Fruit fly (Drosophila melanogaster): ENCODE data around the gene Cdep.

Cdep gene

dm6 chr3R:4886086-4886812 lies 24.1 kb upstream of the Cdep start (continued):
- TF ChIP-seq dysf (GFP tag; IDR thresholded peaks at IDR 0.05) (peak; percentile 64; the same call in 2 of the 3 replicates), zen (tag; optimal IDR thresholded peaks at IDR 0.05) (peak; percentile 81), Dip2 (GFP tag; IDR thresholded peaks at IDR 0.05) (no peak), CG43689 (GFP tag; IDR thresholded peaks at IDR 0.05) (0 out of 2 replicates have a peak, but pooled peaks have one; percentile 16), Hand (GFP tag; optimal IDR thresholded peaks at IDR 0.05) (no peak), CG4730 (GFP tag; IDR thresholded peaks at IDR 0.05) (peak; percentile 41; the same call in 1 of the 2 replicates), CG6791 (GFP tag; IDR thresholded peaks at IDR 0.05; ENCODE audit: partially characterized antibody) (no peak), mam (GFP tag; optimal IDR thresholded peaks at IDR 0.05) (peak; percentile 41), chinmo (GFP tag; IDR thresholded peaks at IDR 0.05; ENCODE audit: partially characterized antibody) (no peak), Adf1 (GFP tag; IDR thresholded peaks at IDR 0.05) (no peak), CG33557 (GFP tag; optimal IDR thresholded peaks at IDR 0.05) (peak; percentile 53), twi (tag; optimal IDR thresholded peaks at IDR 0.05) (peak; percentile 56), CG2889 (GFP tag; IDR thresholded peaks at IDR 0.05) (no peak), gcm2 (GFP tag; optimal IDR thresholded peaks at IDR 0.05) (no peak), pho (GFP tag; optimal IDR thresholded peaks at IDR 0.05) (peak; percentile 4), CG2116 (GFP tag; optimal IDR thresholded peaks at IDR 0.05) (no peak), nom (GFP tag; optimal IDR thresholded peaks at IDR 0.05) (no peak), CG2199 (GFP tag; IDR thresholded peaks at IDR 0.05) (0 out of 3 replicates have a peak, but pooled peaks have one; percentile 21), Lpt (GFP tag; optimal IDR thresholded peaks at IDR 0.05) (no peak), Chrac-16 (GFP tag; optimal IDR thresholded peaks at IDR 0.05) (peak; percentile 66), CG8478 (optimal IDR thresholded peaks at IDR 0.05) (no peak), CG11398 (GFP tag; optimal IDR thresholded peaks at IDR 0.05) (peak; percentile 57), CG10431 (GFP tag; optimal IDR thresholded peaks at IDR 0.05) (peak; percentile 14), Oaz (GFP tag; IDR thresholded peaks at IDR 0.05) (no peak), Awh (GFP tag; IDR thresholded peaks at IDR 0.05) (peak; percentile 63; the same call in 1 of the 2 replicates), Aef1 (GFP tag; IDR thresholded peaks at IDR 0.05) (no peak), oc (tag; optimal IDR thresholded peaks at IDR 0.05) (peak; percentile 57), CG7839 (tag; optimal IDR thresholded peaks at IDR 0.05) (peak; percentile 77), en (GFP tag; optimal IDR thresholded peaks at IDR 0.05) (peak; percentile 55), Fer3 (tag; optimal IDR thresholded peaks at IDR 0.05) (peak; percentile 38), Dp (GFP tag; optimal IDR thresholded peaks at IDR 0.05) (no peak), CG15269 (tag; optimal IDR thresholded peaks at IDR 0.05) (no peak), eyg (GFP tag; optimal IDR thresholded peaks at IDR 0.05) (no peak), ara (GFP tag; IDR thresholded peaks at IDR 0.05) (peak; percentile 80), CG11085 (GFP tag; IDR thresholded peaks at IDR 0.05) (no peak), sob (GFP tag; IDR thresholded peaks at IDR 0.05) (no peak), ham (GFP tag; IDR thresholded peaks at IDR 0.05) (no peak), cas (GFP tag; IDR thresholded peaks at IDR 0.05) (no peak), CG13296 (GFP tag; optimal IDR thresholded peaks at IDR 0.05) (no peak), CG3281 (GFP tag; optimal IDR thresholded peaks at IDR 0.05) (no peak), Hr78 (GFP tag; optimal IDR thresholded peaks at IDR 0.05) (no peak), nerfin-2 (GFP tag; IDR thresholded peaks at IDR 0.05; ENCODE audit: partially characterized antibody) (no peak), slp2 (GFP tag; optimal IDR thresholded peaks at IDR 0.05) (peak; percentile 72), nmo (GFP tag; optimal IDR thresholded peaks at IDR 0.05) (peak; percentile 75), pnt (GFP tag; optimal IDR thresholded peaks at IDR 0.05) (peak; percentile 62), fd3F (GFP tag; optimal IDR thresholded peaks at IDR 0.05) (no peak), ind (GFP tag; optimal IDR thresholded peaks at IDR 0.05) (peak; percentile 48), stc (GFP tag; IDR thresholded peaks at IDR 0.05) (no peak), cato (GFP tag; optimal IDR thresholded peaks at IDR 0.05; ENCODE audit: borderline replicate concordance) (peak; percentile 34), CG11695 (GFP tag; IDR thresholded peaks at IDR 0.05) (peak; percentile 66)
